Fruit fly (Drosophila melanogaster) whole organism, embryonic: Measurements from ENCODE around the gene Egfrap.

Experiments
- Aef1 ChIP-seq: fragments of 200-800 bp; sonication (Bioruptor generic); IDR thresholded peaks from 3 replicates; pipeline ENCODE4 v1.3.6; 2022; ENCODE audit warnings: missing biosample characterization, missing genetic modification characterization
- BEAF-32 ChIP-seq: fragments of 200-800 bp; sonication (Bioruptor generic); optimal IDR thresholded peaks from 3 replicates; lab custom pipeline; 2017; ENCODE audit warnings: missing biosample characterization, missing genetic modification characterization, mild to moderate bottlenecking, moderate library complexity, missing genetic modification reagents
- Bdp1 ChIP-seq: fragments of 200-800 bp; sonication (Bioruptor generic); optimal IDR thresholded peaks from 3 replicates; lab custom pipeline; 2016; ENCODE audit warnings: missing biosample characterization, missing genetic modification characterization
- CG1024 ChIP-seq: fragments of 200-800 bp; sonication (Bioruptor generic); IDR thresholded peaks from 2 replicates; pipeline ENCODE4 v1.3.6; 2022; ENCODE audit warnings: missing biosample characterization, missing genetic modification characterization
- CG10654 ChIP-seq: fragments of 200-800 bp; sonication (Bioruptor generic); optimal IDR thresholded peaks from 2 replicates; lab custom pipeline; 2016; ENCODE audit warnings: missing biosample characterization, missing genetic modification characterization
- CG11085 ChIP-seq: fragments of 200-800 bp; sonication (Bioruptor generic); IDR thresholded peaks from 2 replicates; pipeline ENCODE4 v1.3.6; 2022; ENCODE audit warnings: missing biosample characterization, missing genetic modification characterization
- CG11456 ChIP-seq: fragments of 200-800 bp; sonication (Bioruptor generic); IDR thresholded peaks from 3 replicates; pipeline ENCODE4 v1.3.6; 2022; ENCODE audit warnings: missing biosample characterization, missing genetic modification characterization
- CG11560 ChIP-seq: fragments of 200-800 bp; sonication (Bioruptor generic); IDR thresholded peaks from 3 replicates; pipeline ENCODE4 v1.3.6; 2022; ENCODE audit warnings: missing biosample characterization, missing genetic modification characterization
- CG11723 ChIP-seq: fragments of 200-800 bp; sonication (Bioruptor generic); optimal IDR thresholded peaks from 2 replicates; lab custom pipeline; 2017; ENCODE audit warnings: missing biosample characterization, mild to moderate bottlenecking, missing genetic modification characterization
- CG12659 ChIP-seq: fragments of 200-800 bp; sonication (Bioruptor generic); optimal IDR thresholded peaks from 3 replicates; lab custom pipeline; 2017; ENCODE audit warnings: mild to moderate bottlenecking, missing biosample characterization, missing genetic modification reagents, missing genetic modification characterization
- CG14667 ChIP-seq: fragments of 200-800 bp; sonication (Bioruptor generic); IDR thresholded peaks from 2 replicates; pipeline ENCODE4 v1.3.6; 2022; ENCODE audit warnings: missing biosample characterization, missing genetic modification characterization
- CG18619 ChIP-seq: fragments of 200-800 bp; sonication (Bioruptor generic); optimal IDR thresholded peaks from 3 replicates; lab custom pipeline; 2017; ENCODE audit warnings: missing biosample characterization, mild to moderate bottlenecking, missing genetic modification characterization
- CG18764 ChIP-seq: fragments of 200-800 bp; sonication (Bioruptor generic); optimal IDR thresholded peaks from 3 replicates; lab custom pipeline; 2016; ENCODE audit warnings: missing biosample characterization, missing genetic modification characterization
- CG33213 ChIP-seq: fragments of 200-800 bp; sonication (Bioruptor generic); optimal IDR thresholded peaks from 3 replicates; lab custom pipeline; 2016; ENCODE audit warnings: missing biosample characterization, missing genetic modification characterization
- CG3407 ChIP-seq: fragments of 200-800 bp; sonication (Bioruptor generic); optimal IDR thresholded peaks from 2 replicates; lab custom pipeline; 2018; ENCODE audit warnings: missing biosample characterization, mild to moderate bottlenecking, missing genetic modification characterization
- CG34376 ChIP-seq: fragments of 200-800 bp; sonication (Bioruptor generic); optimal IDR thresholded peaks from 2 replicates; lab custom pipeline; 2018; ENCODE audit warnings: missing biosample characterization, mild to moderate bottlenecking, missing genetic modification characterization
- CG42726 ChIP-seq: fragments of 200-800 bp; sonication (Bioruptor generic); IDR thresholded peaks from 2 replicates; pipeline ENCODE4 v1.3.6; 2022; ENCODE audit warnings: missing biosample characterization, missing genetic modification characterization; ENCODE audit not compliant: partially characterized antibody
- CG4328 ChIP-seq: fragments of 200-800 bp; sonication (Bioruptor generic); optimal IDR thresholded peaks from 3 replicates; lab custom pipeline; 2017; ENCODE audit warnings: missing biosample characterization, missing genetic modification reagents, missing genetic modification characterization
- CG43689 ChIP-seq: fragments of 200-800 bp; sonication (Bioruptor generic); IDR thresholded peaks from 2 replicates; pipeline ENCODE4 v1.3.6; 2022; ENCODE audit warnings: missing biosample characterization, missing genetic modification characterization
- CG4424 ChIP-seq: fragments of 200-800 bp; sonication (Bioruptor generic); optimal IDR thresholded peaks from 3 replicates; lab custom pipeline; 2016; ENCODE audit warnings: missing biosample characterization, missing genetic modification characterization
- CG7987 ChIP-seq: fragments of 200-800 bp; sonication (Bioruptor generic); optimal IDR thresholded peaks from 2 replicates; lab custom pipeline; 2018; ENCODE audit warnings: missing biosample characterization, mild to moderate bottlenecking, missing genetic modification characterization, moderate library complexity
- CG8478 ChIP-seq: fragments of >200 bp; optimal IDR thresholded peaks from 2 replicates; lab custom pipeline; 2018
- CG8765 ChIP-seq: fragments of 200-800 bp; sonication (Bioruptor generic); IDR thresholded peaks from 2 replicates; pipeline ENCODE4 v1.3.6; 2022; ENCODE audit warnings: missing biosample characterization, missing genetic modification characterization
- D ChIP-seq, 2 experiments: fragments of 200-800 bp in 1 of 2; fragments of >200 bp in 1 of 2; sonication (Bioruptor generic) in 1 of 2; optimal IDR thresholded peaks; 2 replicates in 1 of 2; 3 replicates in 1 of 2; lab custom pipeline; 2017; ENCODE audit warnings: mild to moderate bottlenecking in 1 of 2, missing biosample characterization in 1 of 2, missing genetic modification characterization in 1 of 2, missing genetic modification reagents in 1 of 2
- Dbx ChIP-seq: fragments of 200-800 bp; sonication (Bioruptor generic); IDR thresholded peaks from 3 replicates; pipeline ENCODE4 v1.3.6; 2022; ENCODE audit warnings: missing biosample characterization, missing genetic modification characterization
- ERR ChIP-seq: fragments of 200-800 bp; sonication (Bioruptor generic); optimal IDR thresholded peaks from 2 replicates; lab custom pipeline; 2016; ENCODE audit warnings: missing biosample characterization, missing genetic modification characterization
- Ets65A ChIP-seq: fragments of 200-800 bp; sonication (Bioruptor generic); peaks from one replicate; lab custom pipeline; 2016; ENCODE audit warnings: missing biosample characterization, missing genetic modification characterization
- HLH4C ChIP-seq: fragments of 200-800 bp; sonication (Bioruptor generic); IDR thresholded peaks from 3 replicates; pipeline ENCODE4 v1.3.6; 2022; ENCODE audit warnings: missing biosample characterization, missing genetic modification characterization; ENCODE audit not compliant: partially characterized antibody
- HLH54F ChIP-seq: fragments of 200-800 bp; sonication (Bioruptor generic); optimal IDR thresholded peaks from 3 replicates; lab custom pipeline; 2016; ENCODE audit warnings: missing biosample characterization, missing genetic modification characterization
- Hr78 ChIP-seq, 2 experiments: fragments of 200-800 bp in 1 of 2; fragments of >200 bp in 1 of 2; sonication (Bioruptor generic) in 1 of 2; optimal IDR thresholded peaks; 2 replicates each; lab custom pipeline; 2017 to 2019; ENCODE audit warnings: missing biosample characterization in 2 of 2, missing genetic modification characterization in 2 of 2, mild to moderate bottlenecking in 1 of 2, moderate library complexity in 1 of 2
- Jarid2 ChIP-seq: fragments of 200-800 bp; sonication (Bioruptor generic); optimal IDR thresholded peaks from 3 replicates; lab custom pipeline; 2017; ENCODE audit warnings: mild to moderate bottlenecking, missing biosample characterization, missing genetic modification reagents, missing genetic modification characterization
- Lhr ChIP-seq: fragments of 200-800 bp; sonication (Bioruptor generic); optimal IDR thresholded peaks from 3 replicates; lab custom pipeline; 2017; ENCODE audit warnings: mild to moderate bottlenecking, missing biosample characterization, missing genetic modification reagents, missing genetic modification characterization
- Spps ChIP-seq: fragments of 200-800 bp; sonication (Bioruptor generic); optimal IDR thresholded peaks from 2 replicates; lab custom pipeline; 2018; ENCODE audit warnings: missing biosample characterization, mild to moderate bottlenecking, missing genetic modification characterization
- Sry-β ChIP-seq: fragments of 200-800 bp; sonication (Bioruptor generic); optimal IDR thresholded peaks from 2 replicates; lab custom pipeline; 2018; ENCODE audit warnings: missing biosample characterization, mild to moderate bottlenecking, missing genetic modification characterization, moderate library complexity
- Tbp ChIP-seq: fragments of >200 bp; optimal IDR thresholded peaks from 2 replicates; lab custom pipeline; 2018; ENCODE audit warnings: missing biosample characterization, missing genetic modification characterization
- bcd ChIP-seq: fragments of 200-800 bp; sonication (Bioruptor generic); optimal IDR thresholded peaks from 2 replicates; lab custom pipeline; 2017; ENCODE audit warnings: missing biosample characterization, mild to moderate bottlenecking, missing genetic modification characterization
- btn ChIP-seq: fragments of 200-800 bp; sonication (Bioruptor generic); optimal IDR thresholded peaks from 2 replicates; lab custom pipeline; 2016; ENCODE audit warnings: missing biosample characterization, missing genetic modification characterization
- da ChIP-seq: fragments of 200-800 bp; sonication (Bioruptor generic); optimal IDR thresholded peaks from 2 replicates; lab custom pipeline; 2016; ENCODE audit warnings: missing biosample characterization, missing genetic modification characterization
- disco-r ChIP-seq: fragments of 200-800 bp; sonication (Bioruptor generic); optimal IDR thresholded peaks from 2 replicates; lab custom pipeline; 2016; ENCODE audit warnings: missing biosample characterization, missing genetic modification characterization
- eyg ChIP-seq: fragments of 200-800 bp; sonication (Bioruptor generic); optimal IDR thresholded peaks from 3 replicates; lab custom pipeline; 2016; ENCODE audit warnings: missing biosample characterization, missing genetic modification characterization
- fd102C ChIP-seq: fragments of 200-800 bp; sonication (Bioruptor generic); optimal IDR thresholded peaks from 2 replicates; lab custom pipeline; 2018; ENCODE audit warnings: missing biosample characterization, mild to moderate bottlenecking, missing genetic modification characterization, moderate library complexity
- gcm2 ChIP-seq: fragments of 200-800 bp; sonication (Bioruptor generic); optimal IDR thresholded peaks from 2 replicates; lab custom pipeline; 2016; ENCODE audit warnings: missing biosample characterization, missing genetic modification characterization
- grau ChIP-seq: fragments of 200-800 bp; optimal IDR thresholded peaks from 3 replicates; lab custom pipeline; 2019; ENCODE audit warnings: missing biosample characterization, mild to moderate bottlenecking, missing genetic modification characterization, moderate library complexity
- gro ChIP-seq: fragments of 200-800 bp; sonication (Bioruptor generic); optimal IDR thresholded peaks from 2 replicates; lab custom pipeline; 2016; ENCODE audit warnings: missing biosample characterization, missing genetic modification characterization
- pfk ChIP-seq: fragments of 200-800 bp; sonication (Bioruptor generic); optimal IDR thresholded peaks from 2 replicates; lab custom pipeline; 2018; ENCODE audit warnings: missing biosample characterization, mild to moderate bottlenecking, missing genetic modification characterization, moderate library complexity
- pnt ChIP-seq: fragments of 200-800 bp; sonication (Bioruptor generic); optimal IDR thresholded peaks from 3 replicates; lab custom pipeline; 2016; ENCODE audit warnings: missing biosample characterization, missing genetic modification characterization
- pum ChIP-seq: fragments of 200-800 bp; sonication (Bioruptor generic); optimal IDR thresholded peaks from 2 replicates; lab custom pipeline; 2016; ENCODE audit warnings: missing biosample characterization, missing genetic modification characterization
- ro ChIP-seq: fragments of 200-800 bp; sonication (Bioruptor generic); IDR thresholded peaks from 2 replicates; pipeline ENCODE4 v1.3.6; 2022; ENCODE audit warnings: missing biosample characterization, missing genetic modification characterization
- tio ChIP-seq: fragments of 200-800 bp; sonication (Bioruptor generic); optimal IDR thresholded peaks from 2 replicates; lab custom pipeline; 2017; ENCODE audit warnings: missing biosample characterization, missing genetic modification characterization, inconsistent platforms
- z ChIP-seq: fragments of 200-800 bp; sonication (Bioruptor generic); IDR thresholded peaks from 3 replicates; pipeline ENCODE4 v1.3.6; 2022; ENCODE audit warnings: missing biosample characterization, missing genetic modification characterization
- zfh1 ChIP-seq: fragments of 200-800 bp; sonication (Bioruptor generic); IDR thresholded peaks from 3 replicates; pipeline ENCODE4 v1.3.6; 2022; ENCODE audit warnings: missing biosample characterization, missing genetic modification characterization
- zfh2 ChIP-seq: fragments of 200-800 bp; sonication (Bioruptor generic); optimal IDR thresholded peaks from 2 replicates; lab custom pipeline; 2016; ENCODE audit warnings: missing biosample characterization, missing genetic modification characterization

The Egfrap gene

dm6 chr3L:5988675-5989074, 38.2 kb upstream of the Egfrap start (continued):
- TF ChIP-seq gcm2 (GFP tag; lab: Kevin White, UChicago) (no peak), CG18619 (GFP tag; lab: Kevin White, UChicago) (no peak), Sry-β (GFP tag; lab: Kevin White, UChicago) (no peak), gro (GFP tag; lab: Kevin White, UChicago) (no peak), ro (GFP tag; lab: Robert Waterston, UW) (no peak), fd102C (GFP tag; lab: Kevin White, UChicago) (no peak), Hr78 (GFP tag; optimal IDR thresholded peaks at IDR 0.05; lab: Kevin White, UChicago) (no peak), zfh1 (GFP tag; lab: Robert Waterston, UW) (peak; percentile 93), HLH54F (GFP tag; lab: Kevin White, UChicago) (no peak), CG3407 (GFP tag; lab: Kevin White, UChicago) (peak; percentile 36), pum (GFP tag; lab: Kevin White, UChicago) (peak; percentile 32), zfh2 (no peak), Bdp1 (GFP tag; lab: Kevin White, UChicago) (no peak), HLH4C (GFP tag; lab: Robert Waterston, UW) (no peak), Ets65A (GFP tag; lab: Kevin White, UChicago) (peak; percentile 87), pfk (GFP tag; lab: Kevin White, UChicago) (no peak), CG11456 (GFP tag; lab: Robert Waterston, UW) (no peak), ERR (GFP tag; lab: Kevin White, UChicago) (no peak), BEAF-32 (no peak), CG18764 (GFP tag; lab: Kevin White, UChicago) (peak; percentile 51), CG1024 (GFP tag; lab: Robert Waterston, UW) (peak; percentile 79), eyg (GFP tag; lab: Kevin White, UChicago) (peak; percentile 39), disco-r (GFP tag; lab: Kevin White, UChicago) (no peak), CG11723 (GFP tag; lab: Kevin White, UChicago) (no peak), pnt (peak; percentile 24), z (GFP tag; lab: Robert Waterston, UW) (no peak), Jarid2 (GFP tag; lab: Kevin White, UChicago) (peak; percentile 31), CG12659 (GFP tag; lab: Kevin White, UChicago) (no peak), CG34376 (GFP tag; lab: Kevin White, UChicago) (no peak), CG7987 (GFP tag; lab: Kevin White, UChicago) (no peak), grau (tag; lab: Kevin White, UChicago) (no peak), Lhr (no peak), tio (GFP tag; lab: Kevin White, UChicago) (no peak), btn (GFP tag; lab: Kevin White, UChicago) (no peak), Tbp (GFP tag; lab: Kevin White, UChicago) (no peak), CG8765 (GFP tag; lab: Robert Waterston, UW) (peak; percentile 61; the same call in 1 of the 2 replicates), bcd (GFP tag; lab: Kevin White, UChicago) (peak; percentile 56), CG14667 (GFP tag; lab: Robert Waterston, UW) (peak; percentile 42; the same call in 1 of the 2 replicates), CG43689 (no peak), da (GFP tag; lab: Kevin White, UChicago) (no peak), CG4424 (GFP tag; lab: Kevin White, UChicago) (peak; percentile 72), D (optimal IDR thresholded peaks at IDR 0.05; lab: Kevin White, UChicago) (no peak), D (GFP tag; optimal IDR thresholded peaks at IDR 0.05; lab: Kevin White, UChicago) (peak; percentile 70), Aef1 (0 out of 3 replicates have a peak, but pooled peaks have one; percentile 16), CG11085 (GFP tag; lab: Robert Waterston, UW) (no peak), CG42726 (no peak), CG33213 (GFP tag; lab: Kevin White, UChicago) (peak; percentile 44), Dbx (GFP tag; lab: Robert Waterston, UW) (no peak), CG8478 (lab: Kevin White, UChicago) (no peak), Spps (tag; lab: Kevin White, UChicago) (peak; percentile 68), CG4328 (GFP tag; lab: Kevin White, UChicago) (no peak), CG10654 (peak; percentile 43), CG11560 (no peak)
